Worm (Caenorhabditis elegans) whole organism, young adult: Measurements from ENCODE around the gene spp-30.
A peak's percentile ranks its signal among the peaks of the same experiment; 100 is the strongest.

ENCODE experiments used
- B0019.2 ChIP-seq: fragments of 200-800 bp; sonication (Bioruptor generic); conservative IDR thresholded peaks from 2 replicates; pipeline ENCODE4 v1.3.6; 2022; ENCODE audit warnings: missing genetic modification reagents, missing genetic modification characterization, missing compliant biosample characterization
- B0336.3 ChIP-seq: fragments of 200-800 bp; sonication (Bioruptor generic); IDR thresholded peaks from 2 replicates; pipeline ENCODE4 v1.3.6; 2022; ENCODE audit warnings: missing genetic modification characterization, missing compliant biosample characterization
- C17E4.6 ChIP-seq: fragments of 200-800 bp; sonication (Bioruptor generic); IDR thresholded peaks from 2 replicates; pipeline ENCODE4 v1.3.6; 2022; ENCODE audit warnings: missing genetic modification reagents, missing genetic modification characterization, missing compliant biosample characterization
- F10E7.11 ChIP-seq: sonication (generic microtip); optimal IDR thresholded peaks from 2 replicates; lab custom pipeline; 2017; ENCODE audit warnings: mild to moderate bottlenecking, missing genetic modification characterization, moderate library complexity, missing compliant biosample characterization
- F52B5.7 ChIP-seq: sonication (generic microtip); optimal IDR thresholded peaks from 2 replicates; lab custom pipeline; 2016; ENCODE audit warnings: mild to moderate bottlenecking, missing genetic modification characterization, missing compliant biosample characterization
- F55B11.4 ChIP-seq: sonication (generic microtip); optimal IDR thresholded peaks from 2 replicates; lab custom pipeline; 2016; ENCODE audit warnings: missing compliant biosample characterization, missing genetic modification characterization, borderline replicate concordance; ENCODE audit not compliant: insufficient read depth
- F57A8.1 ChIP-seq: fragments of 200-800 bp; sonication (Bioruptor generic); optimal IDR thresholded peaks from 2 replicates; lab custom pipeline; 2018; ENCODE audit warnings: mild to moderate bottlenecking, missing genetic modification characterization, moderate library complexity, missing compliant biosample characterization
- K11D2.4 ChIP-seq: fragments of 200-800 bp; sonication (Bioruptor generic); IDR thresholded peaks from 2 replicates; pipeline ENCODE4 v1.3.6; 2022; ENCODE audit warnings: missing genetic modification reagents, missing genetic modification characterization, missing compliant biosample characterization
- Y79H2A.3 ChIP-seq: fragments of 200-800 bp; sonication (Bioruptor generic); conservative IDR thresholded peaks from 2 replicates; pipeline ENCODE4 v1.3.6; 2022; ENCODE audit warnings: missing genetic modification reagents, missing genetic modification characterization, missing compliant biosample characterization
- ZK185.1 ChIP-seq: sonication (generic microtip); optimal IDR thresholded peaks from 2 replicates; lab custom pipeline; 2016; ENCODE audit warnings: mild to moderate bottlenecking, missing genetic modification characterization, missing compliant biosample characterization; ENCODE audit not compliant: poor library complexity, severe bottlenecking
- akir-1 ChIP-seq: fragments of 200-800 bp; sonication (Bioruptor generic); optimal IDR thresholded peaks from 2 replicates; lab custom pipeline; 2018; ENCODE audit warnings: mild to moderate bottlenecking, missing genetic modification characterization, moderate library complexity, missing compliant biosample characterization
- atf-7 ChIP-seq: sonication (generic microtip); optimal IDR thresholded peaks from 2 replicates; lab custom pipeline; 2017; ENCODE audit warnings: mild to moderate bottlenecking, missing genetic modification characterization, missing compliant biosample characterization
- athp-1 ChIP-seq: sonication (generic microtip); optimal IDR thresholded peaks from 2 replicates; lab custom pipeline; 2017; ENCODE audit warnings: mild to moderate bottlenecking, missing genetic modification characterization, missing compliant biosample characterization
- attf-3 ChIP-seq: fragments of 200-800 bp; sonication (Bioruptor generic); conservative IDR thresholded peaks from 2 replicates; pipeline ENCODE4 v1.3.6; 2022; ENCODE audit warnings: missing genetic modification reagents, missing genetic modification characterization, missing compliant biosample characterization
- attf-5 ChIP-seq: fragments of 200-800 bp; sonication (Bioruptor generic); optimal IDR thresholded peaks from 2 replicates; lab custom pipeline; 2018; ENCODE audit warnings: mild to moderate bottlenecking, missing genetic modification characterization, missing compliant biosample characterization
- ceh-100 ChIP-seq: fragments of 200-800 bp; sonication (Bioruptor generic); IDR thresholded peaks from 2 replicates; pipeline ENCODE4 v1.3.6; 2022; ENCODE audit warnings: missing genetic modification reagents, missing genetic modification characterization, missing compliant biosample characterization
- ceh-91 ChIP-seq: fragments of 200-800 bp; sonication (Bioruptor generic); IDR thresholded peaks from 2 replicates; pipeline ENCODE4 v1.3.6; 2022; ENCODE audit warnings: missing genetic modification reagents, missing genetic modification characterization, missing compliant biosample characterization
- die-1 ChIP-seq: sonication (generic microtip); optimal IDR thresholded peaks from 2 replicates; lab custom pipeline; 2016; ENCODE audit warnings: missing genotype, mild to moderate bottlenecking, missing genetic modification characterization, missing compliant biosample characterization
- efl-1 ChIP-seq: fragments of 150-350 bp; optimal IDR thresholded peaks from 2 replicates; lab custom pipeline; 2014; ENCODE audit warnings: missing biosample characterization, missing genetic modification reagents, missing genetic modification characterization
- ekl-4 ChIP-seq: fragments of 200-800 bp; sonication (Bioruptor generic); IDR thresholded peaks from 2 replicates; pipeline ENCODE4 v1.3.6; 2022; ENCODE audit warnings: missing genetic modification reagents, missing genetic modification characterization, missing compliant biosample characterization
- ets-4 ChIP-seq: fragments of 200-800 bp; sonication (Bioruptor generic); optimal IDR thresholded peaks from 2 replicates; lab custom pipeline; 2018; ENCODE audit warnings: mild to moderate bottlenecking, missing genetic modification characterization, missing compliant biosample characterization
- fkh-3 ChIP-seq: sonication (generic microtip); optimal IDR thresholded peaks from 2 replicates; lab custom pipeline; 2016; ENCODE audit warnings: mild to moderate bottlenecking, missing genetic modification characterization, missing compliant biosample characterization
- hmg-20 ChIP-seq: fragments of 200-800 bp; sonication (Bioruptor generic); IDR thresholded peaks from 2 replicates; pipeline ENCODE4 v1.3.6; 2022; ENCODE audit warnings: missing genetic modification reagents, missing genetic modification characterization, missing compliant biosample characterization
- hsf-1 ChIP-seq: fragments of 200-800 bp; sonication (Bioruptor generic); IDR thresholded peaks from 2 replicates; pipeline ENCODE4 v1.3.6; 2022; ENCODE audit warnings: missing genetic modification reagents, missing genetic modification characterization, missing compliant biosample characterization
- lag-1 ChIP-seq: fragments of 200-800 bp; sonication (Bioruptor generic); IDR thresholded peaks from 2 replicates; pipeline ENCODE4 v1.3.6; 2022; ENCODE audit warnings: missing genetic modification reagents, missing genetic modification characterization, missing compliant biosample characterization
- let-526 ChIP-seq: fragments of 200-800 bp; sonication (Bioruptor generic); IDR thresholded peaks from 2 replicates; pipeline ENCODE4 v1.3.6; 2022; ENCODE audit warnings: missing genetic modification reagents, missing genetic modification characterization, missing compliant biosample characterization
- let-607 ChIP-seq, 2 experiments: fragments of 200-800 bp in 1 of 2; sonication (Bioruptor generic) in 1 of 2; sonication (generic microtip) in 1 of 2; optimal IDR thresholded peaks; 2 replicates each; lab custom pipeline; 2016 to 2018; ENCODE audit warnings: mild to moderate bottlenecking in 2 of 2, missing compliant biosample characterization in 2 of 2, missing genetic modification characterization in 2 of 2, moderate library complexity in 2 of 2, missing genotype in 1 of 2
- lsl-1 ChIP-seq: fragments of 200-800 bp; sonication (Bioruptor generic); optimal IDR thresholded peaks from 2 replicates; lab custom pipeline; 2018; ENCODE audit warnings: mild to moderate bottlenecking, missing genetic modification characterization, moderate library complexity, missing compliant biosample characterization
- madf-3 ChIP-seq: fragments of 200-800 bp; sonication (Bioruptor generic); IDR thresholded peaks from 2 replicates; pipeline ENCODE4 v1.3.6; 2022; ENCODE audit warnings: missing genetic modification reagents, missing genetic modification characterization, missing compliant biosample characterization
- madf-6 ChIP-seq: fragments of 200-800 bp; sonication (Bioruptor generic); IDR thresholded peaks from 2 replicates; pipeline ENCODE4 v1.3.6; 2022; ENCODE audit warnings: missing genetic modification reagents, missing genetic modification characterization, missing compliant biosample characterization
- mcd-1 ChIP-seq: fragments of 200-800 bp; sonication (Bioruptor generic); IDR thresholded peaks from 2 replicates; pipeline ENCODE4 v1.3.6; 2022; ENCODE audit warnings: missing genetic modification reagents, missing genetic modification characterization, missing compliant biosample characterization
- mel-28 ChIP-seq: sonication (generic microtip); optimal IDR thresholded peaks from 2 replicates; lab custom pipeline; 2016; ENCODE audit warnings: borderline replicate concordance, mild to moderate bottlenecking, missing genetic modification characterization, missing compliant biosample characterization
- mes-4 ChIP-seq: sonication (generic microtip); optimal IDR thresholded peaks from 2 replicates; lab custom pipeline; 2016; ENCODE audit warnings: missing genotype, missing genetic modification characterization, missing compliant biosample characterization
- nhr-120 ChIP-seq: fragments of 200-800 bp; sonication (Bioruptor generic); IDR thresholded peaks from 2 replicates; pipeline ENCODE4 v1.3.6; 2022; ENCODE audit warnings: missing genetic modification characterization, missing compliant biosample characterization
- nhr-80 ChIP-seq: sonication (generic microtip); optimal IDR thresholded peaks from 2 replicates; lab custom pipeline; 2016; ENCODE audit warnings: missing genetic modification characterization, missing compliant biosample characterization
- pbrm-1 ChIP-seq: fragments of 200-800 bp; sonication (Bioruptor generic); IDR thresholded peaks from 2 replicates; pipeline ENCODE4 v1.3.6; 2022; ENCODE audit warnings: missing genetic modification reagents, missing genetic modification characterization, missing compliant biosample characterization
- sdz-38 ChIP-seq: sonication (generic microtip); optimal IDR thresholded peaks from 2 replicates; lab custom pipeline; 2016; ENCODE audit warnings: missing genotype, missing genetic modification characterization, missing compliant biosample characterization
- snpc-1.1 ChIP-seq: sonication (generic microtip); optimal IDR thresholded peaks from 2 replicates; lab custom pipeline; 2017; ENCODE audit warnings: missing genetic modification characterization, mild to moderate bottlenecking, missing compliant biosample characterization, antibody characterized with exemption, moderate library complexity, missing genotype, missing genetic modification reagents; ENCODE audit not compliant: insufficient read depth
- snpc-3.4 ChIP-seq: sonication (generic microtip); optimal IDR thresholded peaks from 2 replicates; lab custom pipeline; 2017; ENCODE audit warnings: missing genetic modification characterization, mild to moderate bottlenecking, missing compliant biosample characterization, antibody characterized with exemption, moderate library complexity, missing genotype, missing genetic modification reagents
- tbx-9 ChIP-seq: sonication (generic microtip); optimal IDR thresholded peaks from 2 replicates; lab custom pipeline; 2016; ENCODE audit warnings: borderline replicate concordance, missing genetic modification characterization, inconsistent platforms, missing compliant biosample characterization
- tlf-1 ChIP-seq: fragments of 200-800 bp; sonication (Bioruptor generic); optimal IDR thresholded peaks from 2 replicates; lab custom pipeline; 2018; ENCODE audit warnings: mild to moderate bottlenecking, missing genetic modification characterization, missing compliant biosample characterization
- unc-62 ChIP-seq: fragments of 150-350 bp; optimal IDR thresholded peaks from 2 replicates; lab custom pipeline; 2014; ENCODE audit warnings: missing biosample characterization, missing genetic modification reagents, missing genetic modification characterization
- ztf-22 ChIP-seq: fragments of 200-800 bp; sonication (Bioruptor generic); optimal IDR thresholded peaks from 2 replicates; lab custom pipeline; 2018; ENCODE audit warnings: mild to moderate bottlenecking, missing genetic modification characterization, moderate library complexity, missing compliant biosample characterization
- ztf-28 ChIP-seq: fragments of 200-800 bp; sonication (Bioruptor generic); IDR thresholded peaks from 2 replicates; pipeline ENCODE4 v1.3.6; 2022; ENCODE audit warnings: missing genetic modification reagents, missing genetic modification characterization, missing compliant biosample characterization
- ztf-3 ChIP-seq: fragments of 200-800 bp; sonication (Bioruptor generic); optimal IDR thresholded peaks from 2 replicates; lab custom pipeline; 2018; ENCODE audit warnings: mild to moderate bottlenecking, missing genetic modification characterization, missing compliant biosample characterization

Gene spp-30

ce11 chrX:11623442-11623841, 5.0 kb downstream of the spp-30 start:
- TF ChIP-seq F52B5.7 (tag; lab: Kevin White, UChicago), result no peak
- TF ChIP-seq attf-3 (GFP tag; lab: Robert Waterston, UW), result no peak

ce11 chrX:11621997-11622396, 6.5 kb downstream of the spp-30 start, which contains the start of gene sto-3:
Gene sto-3, minus strand, starts transcription at chrX:11622097.
- TF ChIP-seq mes-4, result no peak
- no peak for TF ChIP-seq attf-5 (GFP tag; lab: Kevin White, UChicago)
- TF ChIP-seq die-1 (tag; lab: Kevin White, UChicago), result no peak
- TF ChIP-seq ztf-28 (GFP tag; lab: Robert Waterston, UW), result no peak
- no peak for TF ChIP-seq ztf-3 (GFP tag; lab: Kevin White, UChicago)
- no peak for TF ChIP-seq C17E4.6 (GFP tag; lab: Robert Waterston, UW)
- no peak for TF ChIP-seq atf-7 (tag; lab: Kevin White, UChicago)
- TF ChIP-seq mcd-1 (GFP tag; lab: Robert Waterston, UW), result no peak
- TF ChIP-seq F10E7.11, result no peak
- TF ChIP-seq let-526 (GFP tag; lab: Robert Waterston, UW), result no peak
- no peak for TF ChIP-seq lag-1
- no peak for TF ChIP-seq madf-6
- TF ChIP-seq F52B5.7 (tag; lab: Kevin White, UChicago), result no peak
- TF ChIP-seq ceh-100 (GFP tag; lab: Robert Waterston, UW), result no peak
- TF ChIP-seq hmg-20 (GFP tag; lab: Robert Waterston, UW), result no peak
- TF ChIP-seq hsf-1, result no peak
- TF ChIP-seq fkh-3, result no peak
- no peak for TF ChIP-seq K11D2.4 (GFP tag; lab: Robert Waterston, UW)

- TF ChIP-seq ekl-4 (GFP tag; lab: Robert Waterston, UW) (no peak), akir-1 (no peak), sdz-38 (no peak), hmg-20 (GFP tag; lab: Robert Waterston, UW) (no peak), athp-1 (tag; lab: Kevin White, UChicago) (no peak), die-1 (tag; lab: Kevin White, UChicago) (no peak), tlf-1 (GFP tag; lab: Kevin White, UChicago) (no peak), tbx-9 (no peak), lsl-1 (no peak), snpc-3.4 (no peak), efl-1 (no peak), Y79H2A.3 (no peak)
- TF ChIP-seq, all 124 proteins: peak for 0
These were observed 11.1 kb downstream of the spp-30 start, which contains the start of gene F52D10.4 for ce11 chrX:11617387-11617786. Gene F52D10.4, plus strand, starts transcription at chrX:11617470.

- no peak for TF ChIP-seq madf-3 (GFP tag; lab: Robert Waterston, UW)
- TF ChIP-seq ztf-22 (GFP tag; lab: Kevin White, UChicago), result peak; percentile 18
- no peak for TF ChIP-seq ceh-91 (GFP tag; lab: Robert Waterston, UW)
- TF ChIP-seq F10E7.11, result no peak
- TF ChIP-seq ets-4, result peak; percentile 17
- no peak for TF ChIP-seq mel-28 (tag; lab: Kevin White, UChicago)
- no peak for TF ChIP-seq F55B11.4 (tag; lab: Kevin White, UChicago)
- peak; percentile 76 for TF ChIP-seq nhr-80 (tag; lab: Kevin White, UChicago)
- TF ChIP-seq pbrm-1 (GFP tag; lab: Robert Waterston, UW), result no peak
- TF ChIP-seq F57A8.1, result no peak
- no peak for TF ChIP-seq nhr-120 (GFP tag; lab: Robert Waterston, UW)
- no peak for TF ChIP-seq B0336.3
- TF ChIP-seq unc-62, result peak; percentile 95
- no peak for TF ChIP-seq B0019.2 (GFP tag; lab: Robert Waterston, UW)
- peak; percentile 61 to 64 for TF ChIP-seq let-607 (tag; optimal IDR thresholded peaks at IDR 0.05; lab: Kevin White, UChicago)
- TF ChIP-seq ZK185.1 (tag; lab: Kevin White, UChicago), result peak; percentile 8
- no peak for TF ChIP-seq snpc-1.1
These were observed 20.2 kb downstream of the spp-30 start for ce11 chrX:11608110-11608759.
